Worm (Caenorhabditis elegans) whole organism, mixed stage, embryonic: ENCODE results near the gene asp-15.
"Not testable (repeated sequence)": the region's sequence is repeated elsewhere in the genome, so short reads cannot be mapped to it uniquely, and the experiment has no call there.

ENCODE experiments used
- M03D4.4 ChIP-seq: sonication (generic microtip); optimal IDR thresholded peaks from 2 replicates; lab custom pipeline; 2017; ENCODE audit warnings: mild to moderate bottlenecking, missing genetic modification characterization, missing compliant biosample characterization
- bed-3 ChIP-seq: fragments of 200-800 bp; sonication (Bioruptor generic); optimal IDR thresholded peaks from 3 replicates; lab custom pipeline; 2018; ENCODE audit warnings: mild to moderate bottlenecking, missing genetic modification characterization, moderate library complexity, missing compliant biosample characterization
- ceh-39 ChIP-seq: fragments of 150-350 bp; optimal IDR thresholded peaks from 2 replicates; lab custom pipeline; 2014; ENCODE audit warnings: missing biosample characterization, missing genetic modification characterization
- ceh-43 ChIP-seq: fragments of 200-800 bp; sonication (Bioruptor generic); optimal IDR thresholded peaks from 2 replicates; lab custom pipeline; 2018; ENCODE audit warnings: mild to moderate bottlenecking, missing genetic modification characterization, moderate library complexity, missing compliant biosample characterization
- ceh-83 ChIP-seq: fragments of 200-800 bp; sonication (Bioruptor generic); optimal IDR thresholded peaks from 2 replicates; lab custom pipeline; 2018; ENCODE audit warnings: mild to moderate bottlenecking, missing genetic modification characterization, missing compliant biosample characterization
- ces-1 ChIP-seq: fragments of 150-350 bp; optimal IDR thresholded peaks from 2 replicates; lab custom pipeline; 2014; ENCODE audit warnings: missing biosample characterization, missing genetic modification reagents, missing genetic modification characterization
- cnd-1 ChIP-seq: fragments of 200-800 bp; sonication (Bioruptor generic); optimal IDR thresholded peaks from 2 replicates; lab custom pipeline; 2018; ENCODE audit warnings: mild to moderate bottlenecking, missing genetic modification characterization, missing compliant biosample characterization
- drap-1 ChIP-seq: fragments of 200-800 bp; sonication (Bioruptor generic); optimal IDR thresholded peaks from 3 replicates; lab custom pipeline; 2018; ENCODE audit warnings: mild to moderate bottlenecking, missing genetic modification characterization, missing compliant biosample characterization
- elt-1 ChIP-seq: sonication (generic microtip); optimal IDR thresholded peaks from 2 replicates; lab custom pipeline; 2017; ENCODE audit warnings: missing genetic modification characterization, mild to moderate bottlenecking, missing compliant biosample characterization, antibody characterized with exemption, moderate library complexity, borderline replicate concordance; ENCODE audit not compliant: insufficient read depth
- elt-3 ChIP-seq: fragments of 150-350 bp; optimal IDR thresholded peaks from 2 replicates; lab custom pipeline; 2014; ENCODE audit warnings: missing biosample characterization, missing genetic modification characterization
- flh-1 ChIP-seq: fragments of 200-800 bp; sonication (Bioruptor generic); optimal IDR thresholded peaks from 2 replicates; lab custom pipeline; 2018; ENCODE audit warnings: mild to moderate bottlenecking, missing genetic modification characterization, moderate library complexity, missing compliant biosample characterization
- ham-2 ChIP-seq: fragments of 200-800 bp; sonication (Bioruptor generic); optimal IDR thresholded peaks from 2 replicates; lab custom pipeline; 2018; ENCODE audit warnings: mild to moderate bottlenecking, missing genetic modification characterization, missing compliant biosample characterization
- lin-32 ChIP-seq: fragments of 200-800 bp; sonication (Bioruptor generic); optimal IDR thresholded peaks from 2 replicates; lab custom pipeline; 2018; ENCODE audit warnings: mild to moderate bottlenecking, missing genetic modification characterization, missing compliant biosample characterization
- lsy-2 ChIP-seq: fragments of 150-350 bp; optimal IDR thresholded peaks from 2 replicates; lab custom pipeline; 2014; ENCODE audit warnings: missing biosample characterization, missing genetic modification characterization
- mab-5 ChIP-seq: fragments of 150-350 bp; optimal IDR thresholded peaks from 2 replicates; lab custom pipeline; 2014; ENCODE audit warnings: missing biosample characterization, missing genetic modification characterization
- mep-1 ChIP-seq: fragments of 150-350 bp; optimal IDR thresholded peaks from 2 replicates; lab custom pipeline; 2017; ENCODE audit warnings: missing biosample characterization, missing genetic modification reagents, missing genetic modification characterization, inconsistent platforms
- mls-2 ChIP-seq: sonication (generic microtip); optimal IDR thresholded peaks from 2 replicates; lab custom pipeline; 2016; ENCODE audit warnings: mild to moderate bottlenecking, missing genetic modification characterization, moderate library complexity, missing compliant biosample characterization
- nhr-12 ChIP-seq: fragments of 150-350 bp; optimal IDR thresholded peaks from 2 replicates; lab custom pipeline; 2014; ENCODE audit warnings: missing biosample characterization, missing genetic modification characterization
- nhr-2 ChIP-seq: fragments of 150-350 bp; optimal IDR thresholded peaks from 2 replicates; lab custom pipeline; 2014; ENCODE audit warnings: missing biosample characterization, missing genetic modification characterization
- nhr-237 ChIP-seq: fragments of 150-350 bp; optimal IDR thresholded peaks from 2 replicates; lab custom pipeline; 2014; ENCODE audit warnings: missing biosample characterization, missing genetic modification characterization
- nhr-28 ChIP-seq: fragments of 150-350 bp; optimal IDR thresholded peaks from 2 replicates; lab custom pipeline; 2014; ENCODE audit warnings: missing biosample characterization, missing genetic modification characterization
- nhr-76 ChIP-seq: sonication (generic microtip); optimal IDR thresholded peaks from 2 replicates; lab custom pipeline; 2017; ENCODE audit warnings: missing biosample characterization, missing genetic modification characterization
- pha-4 ChIP-seq: fragments of 150-350 bp; optimal IDR thresholded peaks from 2 replicates; lab custom pipeline; 2018; ENCODE audit warnings: missing biosample characterization, missing genetic modification reagents, missing genetic modification characterization
- sem-2 ChIP-seq: fragments of 200-800 bp; sonication (Bioruptor generic); optimal IDR thresholded peaks from 2 replicates; lab custom pipeline; 2018; ENCODE audit warnings: mild to moderate bottlenecking, missing genetic modification characterization, missing compliant biosample characterization
- snpc-4 ChIP-seq: fragments of 150-350 bp; optimal IDR thresholded peaks from 2 replicates; lab custom pipeline; 2014; ENCODE audit warnings: missing biosample characterization, missing genetic modification characterization
- sptf-1 ChIP-seq: sonication (generic microtip); optimal IDR thresholded peaks from 2 replicates; lab custom pipeline; 2017; ENCODE audit warnings: mild to moderate bottlenecking, missing genetic modification characterization, moderate library complexity, missing compliant biosample characterization
- tbx-8 ChIP-seq: fragments of 200-800 bp; sonication (Bioruptor generic); optimal IDR thresholded peaks from 2 replicates; lab custom pipeline; 2018; ENCODE audit warnings: mild to moderate bottlenecking, missing genetic modification characterization, moderate library complexity, missing compliant biosample characterization
- unc-120 ChIP-seq: sonication (generic microtip); optimal IDR thresholded peaks from 2 replicates; lab custom pipeline; 2017; ENCODE audit warnings: missing genetic modification characterization, missing compliant biosample characterization; ENCODE audit not compliant: poor library complexity, severe bottlenecking
- unc-39 ChIP-seq: fragments of 150-350 bp; optimal IDR thresholded peaks from 2 replicates; lab custom pipeline; 2014; ENCODE audit warnings: missing biosample characterization, missing genetic modification characterization
- unc-62 ChIP-seq: fragments of 150-350 bp; optimal IDR thresholded peaks from 2 replicates; lab custom pipeline; 2014; ENCODE audit warnings: missing biosample characterization, missing genetic modification reagents, missing genetic modification characterization
- zip-8 ChIP-seq: fragments of 150-350 bp; optimal IDR thresholded peaks from 2 replicates; lab custom pipeline; 2014; ENCODE audit warnings: missing biosample characterization, missing genetic modification characterization
- ztf-11 ChIP-seq: fragments of 150-350 bp; optimal IDR thresholded peaks from 2 replicates; lab custom pipeline; 2014; ENCODE audit warnings: missing biosample characterization, missing genetic modification characterization

asp-15 gene

ce11 chrV:19026163-19026562 is 18.5 kb downstream of the asp-15 start, which contains the start of gene Y39B6A.25:
Y39B6A.25 (plus strand) TSS chrV:19026463.
- TF ChIP-seq nhr-28 (tag; lab: Kevin White, UChicago): no peak
- no peak for TF ChIP-seq ceh-43 (GFP tag; lab: Kevin White, UChicago)
- TF ChIP-seq nhr-76 (tag; lab: Kevin White, UChicago): no peak
- no peak for TF ChIP-seq zip-8 (tag; lab: Kevin White, UChicago)
- no peak for TF ChIP-seq mls-2
- TF ChIP-seq flh-1 (GFP tag; lab: Kevin White, UChicago): no peak
- TF ChIP-seq mab-5 (tag; lab: Kevin White, UChicago): no peak
- no peak for TF ChIP-seq ceh-83 (GFP tag; lab: Kevin White, UChicago)
- no peak for TF ChIP-seq lin-32 (GFP tag; lab: Kevin White, UChicago)
- no peak for TF ChIP-seq unc-62 (GFP tag; lab: Kevin White, UChicago)
- no peak for TF ChIP-seq lsy-2
- no peak for TF ChIP-seq nhr-2 (tag; lab: Kevin White, UChicago)
- no peak for TF ChIP-seq nhr-237 (tag; lab: Kevin White, UChicago)
- no peak for TF ChIP-seq cnd-1 (tag; lab: Kevin White, UChicago)
- TF ChIP-seq sptf-1 (tag; lab: Kevin White, UChicago): no peak
- no peak for TF ChIP-seq ces-1 (GFP tag; lab: Kevin White, UChicago)
- no peak for TF ChIP-seq ham-2 (GFP tag; lab: Kevin White, UChicago)
- no peak for TF ChIP-seq elt-3

ce11 chrV:19024683-19025082 is 20.0 kb downstream of the asp-15 start, which contains the start of gene Y39B6A.29:
Y39B6A.29 (minus strand) TSS chrV:19024783.
- no peak for TF ChIP-seq lsy-2
- TF ChIP-seq sptf-1 (tag; lab: Kevin White, UChicago): no peak
- no peak for TF ChIP-seq pha-4 (tag; lab: Kevin White, UChicago)
- no peak for TF ChIP-seq ces-1 (GFP tag; lab: Kevin White, UChicago)
- TF ChIP-seq lin-32 (GFP tag; lab: Kevin White, UChicago): no peak
- no peak for TF ChIP-seq nhr-12
- TF ChIP-seq snpc-4 (tag; lab: Kevin White, UChicago): no peak
- TF ChIP-seq flh-1 (GFP tag; lab: Kevin White, UChicago): no peak
- no peak for TF ChIP-seq elt-1 (tag; lab: Kevin White, UChicago)
- TF ChIP-seq tbx-8 (GFP tag; lab: Kevin White, UChicago): no peak
- no peak for TF ChIP-seq ham-2 (GFP tag; lab: Kevin White, UChicago)
- TF ChIP-seq drap-1 (GFP tag; lab: Kevin White, UChicago): no peak
- no peak for TF ChIP-seq ztf-11
- no peak for TF ChIP-seq cnd-1 (tag; lab: Kevin White, UChicago)
- TF ChIP-seq elt-3: no peak
- TF ChIP-seq M03D4.4 (tag; lab: Kevin White, UChicago): no peak
- no peak for TF ChIP-seq mab-5 (tag; lab: Kevin White, UChicago)
- TF ChIP-seq nhr-237 (tag; lab: Kevin White, UChicago): no peak

- no peak for TF ChIP-seq nhr-2 (tag; lab: Kevin White, UChicago)
- no peak for TF ChIP-seq cnd-1 (tag; lab: Kevin White, UChicago)
- no peak for TF ChIP-seq pha-4 (tag; lab: Kevin White, UChicago)
- no peak for TF ChIP-seq lsy-2
- TF ChIP-seq mep-1 (tag; lab: Kevin White, UChicago): no peak
- no peak for TF ChIP-seq ceh-43 (GFP tag; lab: Kevin White, UChicago)
- TF ChIP-seq nhr-12: no peak
Observed at ce11 chrV:19019239-19019638, 25.4 kb downstream of the asp-15 start.

ce11 chrV:19014273-19014672 is 30.4 kb downstream of the asp-15 start, which contains the start of gene Y39B6A.30:
Y39B6A.30 (plus strand) TSS chrV:19014573.
- TF ChIP-seq ceh-39 (tag; lab: Kevin White, UChicago); bed-3 (GFP tag; lab: Kevin White, UChicago); tbx-8 (GFP tag; lab: Kevin White, UChicago): not testable (repeated sequence)

ce11 chrV:19013215-19013614 is 31.4 kb downstream of the asp-15 start:
- TF ChIP-seq mab-5 (tag; lab: Kevin White, UChicago): no peak
- TF ChIP-seq nhr-76 (tag; lab: Kevin White, UChicago): no peak
- no peak for TF ChIP-seq M03D4.4 (tag; lab: Kevin White, UChicago)
- no peak for TF ChIP-seq cnd-1 (tag; lab: Kevin White, UChicago)
- no peak for TF ChIP-seq nhr-2 (tag; lab: Kevin White, UChicago)
- TF ChIP-seq nhr-28 (tag; lab: Kevin White, UChicago): no peak
- TF ChIP-seq sem-2 (GFP tag; lab: Kevin White, UChicago): no peak
- TF ChIP-seq lin-32 (GFP tag; lab: Kevin White, UChicago): no peak
- TF ChIP-seq flh-1 (GFP tag; lab: Kevin White, UChicago): no peak
- no peak for TF ChIP-seq unc-39 (tag; lab: Kevin White, UChicago)
- TF ChIP-seq unc-120 (tag; lab: Kevin White, UChicago): no peak
- TF ChIP-seq ceh-39 (tag; lab: Kevin White, UChicago): no peak
- TF ChIP-seq elt-1 (tag; lab: Kevin White, UChicago): no peak
- TF ChIP-seq, all 35 proteins: peak for 0
